Fruit fly (Drosophila melanogaster): ENCODE data around the gene CG11334.

Gene CG11334

dm6 chr3R:31443455-31443854, 19.4 kb downstream of the CG11334 start (continued):
- TF ChIP-seq CG15479 (GFP tag; optimal IDR thresholded peaks at IDR 0.05) (no peak), ranshi (GFP tag; IDR thresholded peaks at IDR 0.05) (0 out of 2 replicates have a peak, but pooled peaks have one; percentile 6), CG16813 (GFP tag; IDR thresholded peaks at IDR 0.05; ENCODE audit: partially characterized antibody) (no peak), BtbVII (GFP tag; optimal IDR thresholded peaks at IDR 0.05) (no peak)

- TF ChIP-seq lab (GFP tag; optimal IDR thresholded peaks at IDR 0.05) (peak; percentile 55), ara (GFP tag; IDR thresholded peaks at IDR 0.05) (no peak), sug (tag; optimal IDR thresholded peaks at IDR 0.05) (peak; percentile 55), CG8089 (GFP tag; optimal IDR thresholded peaks at IDR 0.05) (no peak), Tbp (GFP tag; optimal IDR thresholded peaks at IDR 0.05) (no peak), CG31224 (GFP tag; IDR thresholded peaks at IDR 0.05) (no peak), vfl (GFP tag; optimal IDR thresholded peaks at IDR 0.05) (no peak), Dp (GFP tag; optimal IDR thresholded peaks at IDR 0.05) (no peak), ttk (GFP tag; IDR thresholded peaks at IDR 0.05) (no peak), Six4 (GFP tag; optimal IDR thresholded peaks at IDR 0.05) (no peak), Meics (GFP tag; optimal IDR thresholded peaks at IDR 0.05) (no peak), Hsf (GFP tag; optimal IDR thresholded peaks at IDR 0.05) (no peak), CG14050 (GFP tag; IDR thresholded peaks at IDR 0.05) (no peak), Ets65A (GFP tag) (no peak), CG7987 (GFP tag; optimal IDR thresholded peaks at IDR 0.05) (peak; percentile 55), croc (GFP tag; conservative IDR thresholded peaks at IDR 0.05) (no peak), Trl (optimal IDR thresholded peaks at IDR 0.05) (no peak), Trl (GFP tag; optimal IDR thresholded peaks at IDR 0.05) (no peak)
These were observed 19.8 kb downstream of the CG11334 start for dm6 chr3R:31443023-31443422.

dm6 chr3R:31440561-31440960, 22.3 kb downstream of the CG11334 start:
- no peak for TF ChIP-seq hkb (optimal IDR thresholded peaks at IDR 0.05)
- TF ChIP-seq hkb (GFP tag; IDR thresholded peaks at IDR 0.05): no peak
- TF ChIP-seq Ets65A (GFP tag): peak; percentile 61

- TF ChIP-seq ase (GFP tag; IDR thresholded peaks at IDR 0.05) (no peak), Ets65A (GFP tag) (peak; percentile 86), Dref (GFP tag; IDR thresholded peaks at IDR 0.05) (no peak), cas (GFP tag; IDR thresholded peaks at IDR 0.05) (no peak), Dp (GFP tag; optimal IDR thresholded peaks at IDR 0.05) (no peak), CG12071 (GFP tag; optimal IDR thresholded peaks at IDR 0.05) (no peak), B-H2 (GFP tag; optimal IDR thresholded peaks at IDR 0.05) (no peak), Mad (GFP tag; optimal IDR thresholded peaks at IDR 0.05) (no peak), dmrt11E (tag; optimal IDR thresholded peaks at IDR 0.05) (no peak), Sry-δ (GFP tag; optimal IDR thresholded peaks at IDR 0.05) (no peak), shn (GFP tag; optimal IDR thresholded peaks at IDR 0.05) (no peak), CG2889 (GFP tag; IDR thresholded peaks at IDR 0.05) (no peak), CG10462 (GFP tag; optimal IDR thresholded peaks at IDR 0.05) (no peak), CG17568 (GFP tag; optimal IDR thresholded peaks at IDR 0.05) (no peak), unc-4 (GFP tag; IDR thresholded peaks at IDR 0.05; ENCODE audit: partially characterized antibody) (no peak), ftz-f1 (GFP tag; optimal IDR thresholded peaks at IDR 0.05) (no peak), CG2116 (GFP tag; optimal IDR thresholded peaks at IDR 0.05) (no peak), CG17385 (GFP tag; optimal IDR thresholded peaks at IDR 0.05) (no peak), eve (GFP tag; optimal IDR thresholded peaks at IDR 0.05) (no peak), ara (GFP tag; IDR thresholded peaks at IDR 0.05) (no peak), Xrp1 (GFP tag; IDR thresholded peaks at IDR 0.05) (no peak), tna (GFP tag; IDR thresholded peaks at IDR 0.05; ENCODE audit: partially characterized antibody) (no peak), CG13775 (GFP tag; optimal IDR thresholded peaks at IDR 0.05) (no peak), gem (tag; optimal IDR thresholded peaks at IDR 0.05) (no peak), CG10654 (GFP tag; optimal IDR thresholded peaks at IDR 0.05) (no peak), otp (GFP tag; IDR thresholded peaks at IDR 0.05) (no peak), Med (GFP tag) (peak; percentile 48), Drgx (GFP tag; IDR thresholded peaks at IDR 0.05) (peak; percentile 66)
These were observed 22.9 kb downstream of the CG11334 start for dm6 chr3R:31439986-31440385.
